Worm (Caenorhabditis elegans) whole organism, L2 larva: ENCODE data around the gene cut-1.

Experiments
- ZK546.5 ChIP-seq: sonication (generic microtip); optimal IDR thresholded peaks from 2 replicates; lab custom pipeline; 2017; ENCODE audit warnings: missing biosample characterization, missing genetic modification characterization
- alr-1 ChIP-seq: fragments of 150-350 bp; optimal IDR thresholded peaks from 2 replicates; lab custom pipeline; 2014; ENCODE audit warnings: missing biosample characterization, missing genetic modification characterization
- blmp-1 ChIP-seq: sonication (generic microtip); optimal IDR thresholded peaks from 2 replicates; lab custom pipeline; 2017; ENCODE audit warnings: missing genetic modification characterization, mild to moderate bottlenecking, missing compliant biosample characterization, antibody characterized with exemption, moderate library complexity; ENCODE audit not compliant: insufficient read depth
- fos-1 ChIP-seq: fragments of 150-350 bp; optimal IDR thresholded peaks from 2 replicates; lab custom pipeline; 2014; ENCODE audit warnings: missing biosample characterization, missing genetic modification characterization
- gmeb-1 ChIP-seq: fragments of 150-350 bp; optimal IDR thresholded peaks from 2 replicates; lab custom pipeline; 2014; ENCODE audit warnings: missing biosample characterization, missing genetic modification characterization
- unc-39 ChIP-seq: fragments of 150-350 bp; optimal IDR thresholded peaks from 2 replicates; lab custom pipeline; 2014; ENCODE audit warnings: missing biosample characterization, missing genetic modification characterization
- ztf-11 ChIP-seq: sonication (generic microtip); optimal IDR thresholded peaks from 2 replicates; lab custom pipeline; 2017; ENCODE audit warnings: missing biosample characterization, missing genetic modification characterization

DNA sequence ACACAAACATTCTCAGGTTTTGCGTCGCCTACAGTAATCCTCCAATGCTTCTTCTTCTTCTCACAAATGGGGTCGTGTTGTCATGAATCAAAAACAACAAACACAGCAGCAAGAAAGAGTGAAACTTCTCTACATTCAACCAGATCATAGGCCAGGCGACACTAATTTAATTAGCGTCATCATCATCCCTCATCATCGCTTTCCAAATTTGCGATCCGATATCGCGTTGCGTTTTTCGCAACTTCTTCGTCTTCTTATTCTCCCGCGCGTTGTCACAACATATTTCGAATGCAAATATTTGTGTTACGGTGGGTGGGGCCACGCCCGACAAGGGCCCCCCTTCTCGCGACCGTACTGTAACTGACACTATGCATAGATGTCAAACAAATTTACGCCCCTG is 17.5 kb downstream of the cut-1 start:
- no peak for TF ChIP-seq ztf-11 (tag; lab: Kevin White, UChicago)
- TF ChIP-seq blmp-1 (tag; lab: Kevin White, UChicago): no peak
- TF ChIP-seq fos-1: no peak
- no peak for TF ChIP-seq unc-39 (tag; lab: Kevin White, UChicago)
- TF ChIP-seq alr-1 (tag; lab: Kevin White, UChicago): no peak
- TF ChIP-seq gmeb-1 (tag; lab: Kevin White, UChicago): no peak
- no peak for TF ChIP-seq ZK546.5 (tag; lab: Kevin White, UChicago)
